Fruit fly (Drosophila melanogaster): ENCODE measurements around the gene CG7384.

The CG7384 gene

DNA sequence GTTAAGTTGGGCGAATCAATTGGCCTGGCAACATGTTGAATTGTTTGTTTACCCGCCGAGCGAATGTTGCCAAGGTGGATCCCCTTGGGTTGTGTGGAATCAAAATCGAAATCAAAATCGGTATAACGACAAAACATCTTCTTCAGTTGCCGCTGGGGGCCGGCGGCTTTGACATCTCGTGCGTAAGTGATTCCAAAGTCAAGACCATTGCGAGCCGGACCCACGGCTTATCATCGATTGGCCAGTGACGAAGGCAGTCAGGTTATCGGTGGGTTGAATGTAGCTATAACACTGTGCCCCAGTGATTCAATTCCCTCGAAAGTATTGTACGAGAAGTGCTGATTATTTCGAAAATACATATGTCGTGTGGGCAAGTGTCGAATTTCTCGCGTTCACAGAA, 18.7 kb upstream of the CG7384 start:
- no peak for TF ChIP-seq h (optimal IDR thresholded peaks at IDR 0.05)
- no peak for TF ChIP-seq ttk (optimal IDR thresholded peaks at IDR 0.05)
- no peak for TF ChIP-seq Sin3A (optimal IDR thresholded peaks at IDR 0.05)
- no peak for TF ChIP-seq insv (optimal IDR thresholded peaks at IDR 0.05)
- TF ChIP-seq psq (optimal IDR thresholded peaks at IDR 0.05), result no peak
- TF ChIP-seq Myc (optimal IDR thresholded peaks at IDR 0.05), result no peak

DNA sequence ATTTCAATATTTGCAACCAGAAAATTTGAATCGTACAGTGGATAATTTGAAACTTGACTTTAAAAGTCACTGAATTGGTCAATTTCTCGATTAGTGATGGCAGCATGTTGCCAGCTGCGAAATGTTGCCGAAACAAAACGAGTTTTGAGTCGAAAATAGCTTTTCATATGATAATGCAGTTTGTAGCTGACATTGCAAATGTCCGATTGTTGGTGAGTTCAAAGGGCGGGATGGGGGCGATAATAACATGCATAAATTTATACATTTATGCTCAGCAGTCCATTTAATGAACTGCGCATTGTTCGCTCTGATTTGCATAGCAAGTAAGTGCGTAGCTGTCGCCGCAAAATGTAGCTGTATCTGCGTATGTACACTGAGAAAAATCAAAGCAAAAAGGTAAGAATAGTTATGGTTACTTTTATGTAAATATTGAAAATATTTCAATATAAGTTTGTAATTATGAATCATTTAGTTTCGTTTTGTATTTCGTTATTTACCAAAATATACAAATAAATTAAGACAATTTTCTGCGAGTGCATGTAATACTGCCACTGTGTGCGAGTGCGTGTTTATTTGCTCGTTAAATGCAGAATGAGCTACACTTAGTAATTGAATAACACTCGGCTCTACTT, 16.8 kb upstream of the CG7384 start, which contains the start of gene Lip4:
Lip4 (plus strand) TSS at position 620 of the 632 bp plus-strand sequence.
- no peak for TF ChIP-seq Sin3A (optimal IDR thresholded peaks at IDR 0.05)
- TF ChIP-seq psq (optimal IDR thresholded peaks at IDR 0.05), result no peak
- TF ChIP-seq ttk (optimal IDR thresholded peaks at IDR 0.05), result no peak

dm6 chr2L:10522174-10522893, 12.1 kb upstream of the CG7384 start:
- no peak for TF ChIP-seq Myc (optimal IDR thresholded peaks at IDR 0.05)
- TF ChIP-seq h (optimal IDR thresholded peaks at IDR 0.05), result no peak
- TF ChIP-seq ttk (optimal IDR thresholded peaks at IDR 0.05), result no peak
- TF ChIP-seq psq (optimal IDR thresholded peaks at IDR 0.05), result no peak
- TF ChIP-seq insv (optimal IDR thresholded peaks at IDR 0.05), result no peak
- no peak for TF ChIP-seq Sin3A (optimal IDR thresholded peaks at IDR 0.05)

DNA sequence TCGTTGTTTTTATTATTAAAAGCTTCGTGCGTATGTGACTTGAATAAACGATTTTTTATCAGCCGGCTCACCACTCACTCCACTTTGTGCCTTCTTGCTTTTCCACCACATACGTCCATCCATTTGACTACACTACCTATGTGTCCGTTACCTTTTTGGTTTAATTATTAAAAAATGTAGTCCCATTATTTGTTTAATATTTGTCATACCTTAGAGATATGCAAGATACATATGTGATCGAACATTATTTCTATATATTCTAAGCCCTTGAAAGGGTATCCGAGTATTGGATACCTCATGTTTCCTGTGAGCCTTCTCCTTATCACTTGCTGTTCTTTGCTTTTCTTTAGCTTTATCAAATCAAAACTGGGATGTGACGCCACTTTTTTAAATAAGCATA, 9.0 kb upstream of the CG7384 start:
- no peak for TF ChIP-seq Sin3A (optimal IDR thresholded peaks at IDR 0.05)
- TF ChIP-seq psq (optimal IDR thresholded peaks at IDR 0.05), result no peak
- TF ChIP-seq insv (optimal IDR thresholded peaks at IDR 0.05), result no peak
- no peak for TF ChIP-seq h (optimal IDR thresholded peaks at IDR 0.05)
- no peak for TF ChIP-seq ttk (optimal IDR thresholded peaks at IDR 0.05)
- no peak for TF ChIP-seq Myc (optimal IDR thresholded peaks at IDR 0.05)

DNA sequence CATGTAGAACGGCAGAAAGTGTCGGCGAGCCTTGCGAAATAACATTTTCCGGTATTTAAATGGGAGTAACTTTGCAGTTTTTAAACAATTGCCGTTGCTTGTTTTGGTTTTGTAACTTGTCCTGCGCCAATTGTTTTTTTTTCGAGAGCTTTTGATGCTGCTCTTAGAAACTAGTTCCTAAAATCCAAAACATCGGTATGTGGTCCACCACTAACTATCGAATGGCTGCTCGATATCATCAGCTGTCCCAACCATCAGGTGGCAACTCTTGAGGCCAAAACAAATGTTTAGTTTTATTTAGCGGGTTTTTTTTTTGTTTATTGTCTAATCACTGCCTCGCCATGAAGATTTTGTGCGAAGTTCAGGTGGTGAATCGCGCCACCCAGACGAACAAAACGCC, 6.8 kb upstream of the CG7384 start, which contains the start of the genes Fatp1 and Lrr47:
Fatp1 (minus strand) TSS at position 134 of the 400 bp plus-strand sequence.
Lrr47 (plus strand) TSS at position 251 of the 400 bp plus-strand sequence.
- TF ChIP-seq ttk (optimal IDR thresholded peaks at IDR 0.05), result no peak
- no peak for TF ChIP-seq psq (optimal IDR thresholded peaks at IDR 0.05)
- TF ChIP-seq Sin3A (optimal IDR thresholded peaks at IDR 0.05), result no peak
- no peak for TF ChIP-seq Myc (optimal IDR thresholded peaks at IDR 0.05)
- TF ChIP-seq h (optimal IDR thresholded peaks at IDR 0.05), result no peak
- TF ChIP-seq insv (optimal IDR thresholded peaks at IDR 0.05), result no peak

dm6 chr2L:10516470-10517048, 6.3 kb upstream of the CG7384 start:
- TF ChIP-seq insv (optimal IDR thresholded peaks at IDR 0.05) (no peak), ttk (optimal IDR thresholded peaks at IDR 0.05) (no peak), h (optimal IDR thresholded peaks at IDR 0.05) (no peak), psq (optimal IDR thresholded peaks at IDR 0.05) (no peak), Sin3A (optimal IDR thresholded peaks at IDR 0.05) (no peak), Myc (optimal IDR thresholded peaks at IDR 0.05) (no peak)

- TF ChIP-seq Sin3A (optimal IDR thresholded peaks at IDR 0.05) (no peak), Myc (optimal IDR thresholded peaks at IDR 0.05) (no peak), ttk (optimal IDR thresholded peaks at IDR 0.05) (no peak), h (optimal IDR thresholded peaks at IDR 0.05) (no peak), psq (optimal IDR thresholded peaks at IDR 0.05) (no peak), insv (optimal IDR thresholded peaks at IDR 0.05) (no peak)
Observed at dm6 chr2L:10515553-10516174, 5.4 kb upstream of the CG7384 start.

dm6 chr2L:10514586-10515137, 4.4 kb upstream of the CG7384 start:
- TF ChIP-seq insv (optimal IDR thresholded peaks at IDR 0.05) (no peak), ttk (optimal IDR thresholded peaks at IDR 0.05) (no peak), Sin3A (optimal IDR thresholded peaks at IDR 0.05) (no peak), h (optimal IDR thresholded peaks at IDR 0.05) (no peak), psq (optimal IDR thresholded peaks at IDR 0.05) (no peak), Myc (optimal IDR thresholded peaks at IDR 0.05) (no peak)

DNA sequence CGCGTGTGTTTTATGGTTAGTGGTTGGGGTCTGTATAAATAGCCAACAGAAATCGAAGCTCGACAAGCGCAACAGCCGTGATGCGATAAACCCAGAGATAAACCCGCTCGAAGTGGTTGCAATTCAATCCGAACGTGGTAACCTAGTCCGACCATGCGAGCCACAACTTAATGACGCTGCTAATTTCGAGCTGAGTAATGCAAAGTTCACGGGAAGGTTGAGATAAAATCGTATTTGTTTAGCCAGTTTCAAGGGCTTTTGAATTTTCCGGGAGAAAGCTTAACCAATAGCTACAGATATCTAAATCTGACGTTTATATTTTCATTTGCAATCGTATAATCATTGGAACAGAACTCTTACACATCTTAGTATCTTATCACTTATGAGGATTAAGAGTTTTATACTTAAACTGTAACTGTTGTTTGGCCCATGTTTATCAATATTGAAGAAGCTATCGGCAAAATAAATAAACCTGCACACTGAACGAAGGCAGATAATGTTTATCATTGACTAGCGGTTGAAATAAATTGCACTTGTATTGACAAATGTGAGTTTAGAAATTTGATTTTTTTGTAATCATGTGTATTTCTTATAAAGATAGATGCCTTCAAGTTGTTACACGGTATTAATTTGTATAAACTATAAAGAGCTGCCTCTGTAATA, 3.7 kb upstream of the CG7384 start:
- TF ChIP-seq Sin3A (optimal IDR thresholded peaks at IDR 0.05), result no peak
- TF ChIP-seq ttk (optimal IDR thresholded peaks at IDR 0.05), result no peak
- no peak for TF ChIP-seq psq (optimal IDR thresholded peaks at IDR 0.05)
- no peak for TF ChIP-seq Myc (optimal IDR thresholded peaks at IDR 0.05)
- TF ChIP-seq insv (optimal IDR thresholded peaks at IDR 0.05), result no peak
- no peak for TF ChIP-seq h (optimal IDR thresholded peaks at IDR 0.05)

DNA sequence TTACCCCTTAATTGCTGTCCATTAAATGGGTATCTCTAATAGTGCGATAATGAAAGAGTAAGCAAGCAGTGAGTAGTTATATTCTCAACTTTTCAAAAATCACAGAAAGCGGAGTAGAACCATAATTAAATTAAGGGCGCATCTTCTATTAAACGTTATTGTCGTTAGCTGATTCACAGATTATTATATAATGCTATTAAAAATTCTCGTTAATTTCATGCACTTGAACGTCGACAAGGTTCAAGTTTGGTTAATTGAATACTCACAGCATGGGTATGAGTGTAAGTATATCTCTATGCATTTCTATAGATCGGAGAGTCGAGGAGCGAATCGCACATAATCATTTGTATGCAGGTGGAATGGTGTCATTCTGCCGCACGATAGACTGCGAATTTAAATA, 590 bp upstream of the CG7384 start:
- TF ChIP-seq insv (optimal IDR thresholded peaks at IDR 0.05), result no peak
- TF ChIP-seq psq (optimal IDR thresholded peaks at IDR 0.05), result no peak
- no peak for TF ChIP-seq Myc (optimal IDR thresholded peaks at IDR 0.05)
- TF ChIP-seq Sin3A (optimal IDR thresholded peaks at IDR 0.05), result no peak
- no peak for TF ChIP-seq ttk (optimal IDR thresholded peaks at IDR 0.05)

- TF ChIP-seq h (optimal IDR thresholded peaks at IDR 0.05) (no peak), Sin3A (optimal IDR thresholded peaks at IDR 0.05) (no peak), insv (optimal IDR thresholded peaks at IDR 0.05) (no peak), psq (optimal IDR thresholded peaks at IDR 0.05) (no peak), ttk (optimal IDR thresholded peaks at IDR 0.05) (no peak), Myc (optimal IDR thresholded peaks at IDR 0.05) (no peak)
Observed at dm6 chr2L:10506557-10507252, 3.5 kb downstream of the CG7384 start, which contains the start of the genes Myo31DF and CG6094. Myo31DF (minus strand) TSS chr2L:10506779. CG6094 (plus strand) TSS chr2L:10507081.

Data from Kc167 (cell line).